Worm (Caenorhabditis elegans) whole organism, L1 larva: ENCODE results near the gene W03B1.9.

Experiments used
- C34B4.2 ChIP-seq: sonication (generic microtip); optimal IDR thresholded peaks from 2 replicates; lab custom pipeline; 2017; ENCODE audit warnings: mild to moderate bottlenecking, missing genetic modification characterization, missing compliant biosample characterization
- Y116A8C.19 ChIP-seq: sonication (generic microtip); optimal IDR thresholded peaks from 2 replicates; lab custom pipeline; 2016; ENCODE audit warnings: missing compliant biosample characterization, missing genetic modification characterization, borderline replicate concordance
- alr-1 ChIP-seq: fragments of 200-800 bp; sonication (Bioruptor generic); optimal IDR thresholded peaks from 2 replicates; lab custom pipeline; 2018; ENCODE audit warnings: borderline replicate concordance, mild to moderate bottlenecking, missing genetic modification characterization, missing compliant biosample characterization
- ceh-8 ChIP-seq: fragments of 200-800 bp; sonication (Bioruptor generic); optimal IDR thresholded peaks from 2 replicates; lab custom pipeline; 2018; ENCODE audit warnings: mild to moderate bottlenecking, missing genetic modification characterization, moderate library complexity, missing compliant biosample characterization
- ceh-90 ChIP-seq: sonication (generic microtip); optimal IDR thresholded peaks from 2 replicates; lab custom pipeline; 2016; ENCODE audit warnings: missing genetic modification characterization, missing compliant biosample characterization
- ces-1 ChIP-seq: fragments of 150-350 bp; optimal IDR thresholded peaks from 2 replicates; lab custom pipeline; 2014; ENCODE audit warnings: missing biosample characterization, missing genetic modification reagents, missing genetic modification characterization
- dpl-1 ChIP-seq, 3 experiments: fragments of 150-350 bp in 2 of 3; sonication (generic microtip) in 1 of 3; optimal IDR thresholded peaks; 2 replicates each; lab custom pipeline; 2014 to 2017; ENCODE audit warnings: missing biosample characterization in 3 of 3, missing genetic modification characterization in 3 of 3, missing genetic modification reagents in 3 of 3
- dsc-1 ChIP-seq: sonication (generic microtip); optimal IDR thresholded peaks from 2 replicates; lab custom pipeline; 2016; ENCODE audit warnings: mild to moderate bottlenecking, missing genetic modification characterization, missing compliant biosample characterization
- egl-13 ChIP-seq: sonication (generic microtip); optimal IDR thresholded peaks from 2 replicates; lab custom pipeline; 2016; ENCODE audit warnings: missing genotype, missing genetic modification reagents, missing genetic modification characterization, missing compliant biosample characterization
- elt-2 ChIP-seq: sonication (generic microtip); optimal IDR thresholded peaks from 2 replicates; lab custom pipeline; 2016; ENCODE audit warnings: missing genetic modification characterization, mild to moderate bottlenecking, inconsistent platforms, missing compliant biosample characterization, missing genetic modification reagents
- elt-3 ChIP-seq, 6 experiments: fragments of 150-350 bp in 1 of 6; sonication (generic microtip); optimal IDR thresholded peaks; 2 replicates each; lab custom pipeline; 2017 to 2018; ENCODE audit warnings: missing biosample characterization in 6 of 6, missing genetic modification characterization in 6 of 6, inconsistent platforms in 1 of 6
- fkh-10 ChIP-seq: sonication (generic microtip); optimal IDR thresholded peaks from 2 replicates; lab custom pipeline; 2017; ENCODE audit warnings: missing biosample characterization, missing genetic modification reagents, missing genetic modification characterization
- fkh-4 ChIP-seq: sonication (generic microtip); optimal IDR thresholded peaks from 2 replicates; lab custom pipeline; 2016; ENCODE audit warnings: missing compliant biosample characterization, missing genetic modification characterization, borderline replicate concordance
- fos-1 ChIP-seq: fragments of 150-350 bp; optimal IDR thresholded peaks from 2 replicates; lab custom pipeline; 2014; ENCODE audit warnings: missing biosample characterization, missing genetic modification characterization
- grh-1 ChIP-seq: fragments of 200-800 bp; sonication (Bioruptor generic); IDR thresholded peaks from 2 replicates; pipeline ENCODE4 v1.3.6; 2022; ENCODE audit warnings: missing genetic modification reagents, missing genetic modification characterization, missing compliant biosample characterization
- hlh-17 ChIP-seq: fragments of 200-800 bp; sonication (Bioruptor generic); optimal IDR thresholded peaks from 2 replicates; lab custom pipeline; 2018; ENCODE audit warnings: missing genetic modification characterization, mild to moderate bottlenecking, missing compliant biosample characterization, moderate library complexity, borderline replicate concordance
- irx-1 ChIP-seq: sonication (generic microtip); optimal IDR thresholded peaks from 2 replicates; lab custom pipeline; 2016; ENCODE audit warnings: missing genetic modification characterization, missing compliant biosample characterization
- isw-1 ChIP-seq: fragments of 200-800 bp; sonication (Bioruptor generic); IDR thresholded peaks from 2 replicates; pipeline ENCODE4 v1.3.6; 2022; ENCODE audit warnings: missing genetic modification characterization, missing compliant biosample characterization
- lin-14 ChIP-seq: fragments of 200-800 bp; sonication (Bioruptor generic); optimal IDR thresholded peaks from 2 replicates; lab custom pipeline; 2018; ENCODE audit warnings: mild to moderate bottlenecking, missing genetic modification characterization, moderate library complexity, missing compliant biosample characterization
- lin-15B ChIP-seq: fragments of 150-350 bp; sonication (generic microtip); optimal IDR thresholded peaks from 3 replicates; lab custom pipeline; 2014; ENCODE audit warnings: missing biosample characterization, missing genetic modification characterization
- lsy-2 ChIP-seq, 2 experiments: fragments of 150-350 bp; optimal IDR thresholded peaks; 2 replicates each; lab custom pipeline; 2014; ENCODE audit warnings: missing biosample characterization in 2 of 2, missing genetic modification characterization in 2 of 2
- nhr-11 ChIP-seq: fragments of 150-350 bp; optimal IDR thresholded peaks from 2 replicates; lab custom pipeline; 2014; ENCODE audit warnings: missing biosample characterization, missing genetic modification characterization
- nhr-12 ChIP-seq: sonication (generic microtip); optimal IDR thresholded peaks from 2 replicates; lab custom pipeline; 2017; ENCODE audit warnings: missing biosample characterization, missing genetic modification characterization
- nhr-19 ChIP-seq: fragments of 200-800 bp; sonication (Bioruptor generic); conservative IDR thresholded peaks from 2 replicates; pipeline ENCODE4 v1.3.6; 2022; ENCODE audit warnings: missing genetic modification characterization, missing compliant biosample characterization
- nhr-20 ChIP-seq: sonication (generic microtip); optimal IDR thresholded peaks from 2 replicates; lab custom pipeline; 2016; ENCODE audit warnings: mild to moderate bottlenecking, missing genetic modification characterization, missing compliant biosample characterization
- nhr-47 ChIP-seq: sonication (generic microtip); optimal IDR thresholded peaks from 2 replicates; lab custom pipeline; 2016; ENCODE audit warnings: mild to moderate bottlenecking, missing genetic modification characterization, moderate library complexity, missing compliant biosample characterization
- nhr-76 ChIP-seq: sonication (generic microtip); optimal IDR thresholded peaks from 2 replicates; lab custom pipeline; 2017; ENCODE audit warnings: missing biosample characterization, missing genetic modification characterization
- nhr-77 ChIP-seq: fragments of 150-350 bp; optimal IDR thresholded peaks from 2 replicates; lab custom pipeline; 2014; ENCODE audit warnings: missing biosample characterization, missing genetic modification characterization
- nhr-84 ChIP-seq: sonication (generic microtip); optimal IDR thresholded peaks from 2 replicates; lab custom pipeline; 2017; ENCODE audit warnings: missing biosample characterization, missing genetic modification characterization
- nhr-90 ChIP-seq: sonication (generic microtip); optimal IDR thresholded peaks from 2 replicates; lab custom pipeline; 2016; ENCODE audit warnings: mild to moderate bottlenecking, missing genetic modification characterization, missing compliant biosample characterization; ENCODE audit not compliant: poor library complexity
- rnt-1 ChIP-seq: sonication (generic microtip); optimal IDR thresholded peaks from 2 replicates; lab custom pipeline; 2016; ENCODE audit warnings: mild to moderate bottlenecking, missing genetic modification characterization, moderate library complexity, missing compliant biosample characterization
- snpc-4 ChIP-seq: fragments of 150-350 bp; optimal IDR thresholded peaks from 2 replicates; lab custom pipeline; 2014; ENCODE audit warnings: missing biosample characterization, missing genetic modification characterization
- snu-23 ChIP-seq: sonication (generic microtip); optimal IDR thresholded peaks from 2 replicates; lab custom pipeline; 2016; ENCODE audit warnings: missing genetic modification characterization, missing compliant biosample characterization
- swsn-7 ChIP-seq: sonication (generic microtip); optimal IDR thresholded peaks from 2 replicates; lab custom pipeline; 2016; ENCODE audit warnings: missing genetic modification characterization, missing compliant biosample characterization
- tbx-2 ChIP-seq: sonication (generic microtip); optimal IDR thresholded peaks from 2 replicates; lab custom pipeline; 2016; ENCODE audit warnings: missing genetic modification characterization, missing compliant biosample characterization
- unc-130 ChIP-seq: fragments of 150-350 bp; optimal IDR thresholded peaks from 2 replicates; lab custom pipeline; 2017; ENCODE audit warnings: missing biosample characterization, missing genetic modification characterization, inconsistent platforms
- unc-30 ChIP-seq: sonication (generic microtip); optimal IDR thresholded peaks from 2 replicates; lab custom pipeline; 2017; ENCODE audit warnings: missing biosample characterization, missing genetic modification characterization
- unc-98 ChIP-seq: fragments of 200-800 bp; sonication (Bioruptor generic); IDR thresholded peaks from 2 replicates; pipeline ENCODE4 v1.3.6; 2022; ENCODE audit warnings: missing genetic modification characterization, missing compliant biosample characterization
- vab-15 ChIP-seq: sonication (generic microtip); optimal IDR thresholded peaks from 2 replicates; lab custom pipeline; 2017; ENCODE audit warnings: missing genotype, mild to moderate bottlenecking, missing genetic modification characterization, missing compliant biosample characterization
- ztf-4 ChIP-seq: fragments of 150-350 bp; optimal IDR thresholded peaks from 2 replicates; lab custom pipeline; 2014; ENCODE audit warnings: missing biosample characterization, missing genetic modification characterization

The W03B1.9 gene

ce11 chrIV:4390438-4390894 is 33.7 kb upstream of the W03B1.9 start, which contains the start of the genes rpl-7A and set-21 (continued):
- TF ChIP-seq tbx-2 (tag; lab: Kevin White, UChicago) (peak; percentile 95), unc-98 (peak; percentile 93), hlh-17 (no peak), fkh-10 (GFP tag; lab: Kevin White, UChicago) (peak; percentile 82), ceh-8 (GFP tag; lab: Kevin White, UChicago) (peak; percentile 81), lin-15B (tag; lab: Kevin White, UChicago) (peak; percentile 92), isw-1 (GFP tag; lab: Robert Waterston, UW) (peak; percentile 99), lin-14 (peak; percentile 97), grh-1 (GFP tag; lab: Robert Waterston, UW) (peak; percentile 99), unc-130 (tag; lab: Kevin White, UChicago) (peak; percentile 77), snpc-4 (tag; lab: Kevin White, UChicago) (peak; percentile 53), nhr-47 (tag; lab: Kevin White, UChicago) (peak; percentile 98), elt-3 (tag; optimal IDR thresholded peaks at IDR 0.05; lab: Kevin White, UChicago) (peak; percentile 20 to 85 (median 78)), nhr-84 (tag; lab: Kevin White, UChicago) (no peak), rnt-1 (tag; lab: Kevin White, UChicago) (peak; percentile 97), nhr-90 (peak; percentile 96), lsy-2 (tag; optimal IDR thresholded peaks at IDR 0.05; lab: Kevin White, UChicago) (peak; percentile 94 to 95), egl-13 (tag; lab: Kevin White, UChicago) (peak; percentile 92), nhr-76 (tag; lab: Kevin White, UChicago) (no peak), swsn-7 (tag; lab: Kevin White, UChicago) (peak; percentile 95), nhr-19 (GFP tag; lab: Robert Waterston, UW) (peak; percentile 98), fkh-4 (tag; lab: Kevin White, UChicago) (peak; percentile 61), ceh-90 (tag; lab: Kevin White, UChicago) (peak; percentile 46), ces-1 (no peak), nhr-11 (peak; percentile 65), ztf-4 (peak; percentile 89), snu-23 (GFP tag; lab: Kevin White, UChicago) (peak; percentile 98), unc-30 (tag; lab: Kevin White, UChicago) (no peak), Y116A8C.19 (tag; lab: Kevin White, UChicago) (no peak), C34B4.2 (tag; lab: Kevin White, UChicago) (peak; percentile 80), fos-1 (peak; percentile 75), dpl-1 (GFP tag; optimal IDR thresholded peaks at IDR 0.05; lab: Kevin White, UChicago) (peak; percentile 94 to 95 (median 95)), irx-1 (tag; lab: Kevin White, UChicago) (peak; percentile 92), alr-1 (tag; lab: Kevin White, UChicago) (no peak), nhr-77 (tag; lab: Kevin White, UChicago) (peak; percentile 86), nhr-12 (tag; lab: Kevin White, UChicago) (no peak), dsc-1 (tag; lab: Kevin White, UChicago) (peak; percentile 94), vab-15 (peak; percentile 81), elt-2 (peak; percentile 88)

DNA sequence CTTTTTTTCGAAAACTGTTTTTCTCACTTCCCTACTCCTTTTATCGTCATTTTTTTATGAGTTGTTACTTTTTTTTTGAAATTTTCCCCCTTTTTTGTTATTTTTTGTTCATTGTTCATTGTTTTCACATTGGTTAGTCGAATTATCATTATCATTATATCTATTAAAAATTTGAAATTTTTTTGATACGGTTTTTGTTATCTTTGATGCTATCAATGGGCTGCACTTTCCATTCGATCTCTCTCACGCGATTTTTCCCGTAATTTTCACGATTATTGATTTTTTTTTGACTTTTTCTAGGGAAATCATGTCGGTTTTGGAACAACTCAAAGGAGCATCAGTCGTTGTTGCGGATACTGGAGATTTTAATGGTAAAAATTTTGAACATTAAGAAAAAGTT is 29.6 kb upstream of the W03B1.9 start, which contains the start of gene tald-1:
Gene tald-1 (plus strand): TSS at position 301 of the 400 bp plus-strand sequence.
- peak; percentile 40 for TF ChIP-seq elt-2
- TF ChIP-seq nhr-20 (tag; lab: Kevin White, UChicago), result no peak
- TF ChIP-seq, all 84 proteins: peak for 1
